Worm (Caenorhabditis elegans) whole organism, young adult: ENCODE data around the gene C06E7.88.

Experiments
- cebp-1 ChIP-seq, 2 experiments: fragments of 200-800 bp in 1 of 2; sonication (Bioruptor generic) in 1 of 2; sonication (generic microtip) in 1 of 2; IDR thresholded peaks in 1 of 2; optimal IDR thresholded peaks in 1 of 2; 2 replicates each; pipeline versions ENCODE4 v1.3.6 to Lab custom; 2017 to 2022; ENCODE audit warnings: missing compliant biosample characterization in 2 of 2, missing genetic modification characterization in 2 of 2, mild to moderate bottlenecking in 1 of 2, missing genetic modification reagents in 1 of 2, moderate library complexity in 1 of 2
- xnd-1 ChIP-seq: sonication (generic microtip); optimal IDR thresholded peaks from 2 replicates; lab custom pipeline; 2016; ENCODE audit warnings: missing genotype, missing genetic modification reagents, missing genetic modification characterization, missing compliant biosample characterization

The C06E7.88 gene

DNA sequence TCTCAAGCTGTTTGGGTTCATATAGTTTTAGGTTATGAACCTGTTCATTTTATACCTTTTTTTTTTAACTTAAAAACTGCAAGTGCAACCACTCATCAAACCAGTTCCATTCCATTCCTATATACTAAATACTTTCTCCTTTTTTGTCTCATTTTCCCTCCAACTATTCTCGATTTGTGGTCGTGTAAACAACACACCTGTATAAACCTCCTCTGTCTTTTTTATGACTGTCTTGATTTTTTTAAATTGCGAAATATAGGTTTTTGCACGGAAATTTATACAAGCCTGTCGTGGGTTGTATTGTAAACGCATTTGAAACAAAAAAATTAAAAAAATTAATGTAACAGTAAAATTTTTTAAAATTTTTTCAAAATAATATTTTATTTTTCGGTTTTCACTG lies 50.6 kb downstream of the C06E7.88 start:
- no peak for TF ChIP-seq xnd-1 (tag; lab: Kevin White, UChicago)
- peak; percentile 43; the same call in 1 of the 2 replicates for TF ChIP-seq cebp-1 (GFP tag; IDR thresholded peaks at IDR 0.05; lab: Robert Waterston, UW)
- TF ChIP-seq cebp-1 (tag; optimal IDR thresholded peaks at IDR 0.05; lab: Kevin White, UChicago), result peak; percentile 84
